Worm (Caenorhabditis elegans) whole organism, L4 larva: ENCODE results near the gene viro-2.
A peak's percentile ranks its signal among the peaks of the same experiment; 100 is the strongest.

Experiments used
- aha-1 ChIP-seq: fragments of 150-350 bp; peaks from one replicate; lab custom pipeline; 2014; ENCODE audit warnings: missing biosample characterization, missing genetic modification characterization
- dmd-9 ChIP-seq: fragments of 200-800 bp; sonication (Bioruptor generic); IDR thresholded peaks from 2 replicates; pipeline ENCODE4 v1.3.6; 2022; ENCODE audit warnings: missing genetic modification reagents, missing genetic modification characterization, missing compliant biosample characterization
- egl-43 ChIP-seq: fragments of 200-800 bp; sonication (Bioruptor generic); IDR thresholded peaks from 2 replicates; pipeline ENCODE4 v1.3.6; 2022; ENCODE audit warnings: missing genetic modification reagents, missing genetic modification characterization, missing compliant biosample characterization
- hlh-11 ChIP-seq: fragments of 200-800 bp; sonication (Bioruptor generic); optimal IDR thresholded peaks from 2 replicates; lab custom pipeline; 2018; ENCODE audit warnings: mild to moderate bottlenecking, missing genetic modification characterization, missing compliant biosample characterization
- lin-39 ChIP-seq: fragments of 150-350 bp; optimal IDR thresholded peaks from 2 replicates; lab custom pipeline; 2014; ENCODE audit warnings: missing biosample characterization, missing genetic modification reagents, missing genetic modification characterization
- lsy-2 ChIP-seq, 2 experiments: fragments of 150-350 bp in 1 of 2; sonication (generic microtip) in 1 of 2; optimal IDR thresholded peaks; 2 replicates each; lab custom pipeline; 2014 to 2017; ENCODE audit warnings: missing biosample characterization in 2 of 2, missing genetic modification characterization in 2 of 2
- mxl-2 ChIP-seq: fragments of 200-800 bp; sonication (Bioruptor generic); conservative IDR thresholded peaks from 2 replicates; pipeline ENCODE4 v1.3.6; 2022; ENCODE audit warnings: missing genetic modification reagents, missing genetic modification characterization, missing compliant biosample characterization
- nhr-76 ChIP-seq: fragments of 150-350 bp; optimal IDR thresholded peaks from 2 replicates; lab custom pipeline; 2014; ENCODE audit warnings: missing biosample characterization, missing genetic modification characterization
- pha-4 ChIP-seq, 2 experiments: fragments of 150-350 bp in 1 of 2; fragments of 200-800 bp in 1 of 2; sonication (Bioruptor generic) in 1 of 2; IDR thresholded peaks in 1 of 2; optimal IDR thresholded peaks in 1 of 2; 2 replicates each; pipeline versions ENCODE4 v1.3.6 to Lab custom; 2014 to 2022; ENCODE audit warnings: missing genetic modification characterization in 2 of 2, missing genetic modification reagents in 2 of 2, missing biosample characterization in 1 of 2, missing compliant biosample characterization in 1 of 2
- rbr-2 ChIP-seq: sonication (generic microtip); optimal IDR thresholded peaks from 2 replicates; lab custom pipeline; 2016; ENCODE audit warnings: missing genotype, missing genetic modification characterization, missing compliant biosample characterization
- unc-130 ChIP-seq: sonication (generic microtip); optimal IDR thresholded peaks from 2 replicates; lab custom pipeline; 2016; ENCODE audit warnings: missing genetic modification reagents, missing genetic modification characterization, missing compliant biosample characterization

ce11 chrIII:7107965-7108364 is 20.7 kb upstream of the viro-2 start, which contains the start of gene odd-1:
- TF ChIP-seq egl-43 (GFP tag; lab: Robert Waterston, UW) (no peak), lsy-2 (tag; optimal IDR thresholded peaks at IDR 0.05; lab: Kevin White, UChicago) (no peak), nhr-76 (no peak), pha-4 (GFP tag; IDR thresholded peaks at IDR 0.05; lab: Robert Waterston, UW) (no peak), pha-4 (tag; optimal IDR thresholded peaks at IDR 0.05; lab: Kevin White, UChicago) (no peak), aha-1 (peak; percentile 82), rbr-2 (no peak), unc-130 (GFP tag; lab: Kevin White, UChicago) (no peak), mxl-2 (no peak), dmd-9 (no peak), hlh-11 (peak; percentile 9), lin-39 (tag; lab: Kevin White, UChicago) (no peak)
